Fruit fly (Drosophila melanogaster) whole organism, prepupa: ENCODE data around the gene CG3349.

Experiments used
- CG10631 ChIP-seq: fragments of 200-800 bp; sonication (Bioruptor generic); optimal IDR thresholded peaks from 2 replicates; lab custom pipeline; 2016; ENCODE audit warnings: missing biosample characterization, missing genetic modification characterization
- CG11294 ChIP-seq: fragments of 200-800 bp; sonication (Bioruptor generic); IDR thresholded peaks from 2 replicates; pipeline ENCODE4 v1.3.6; 2022; ENCODE audit warnings: missing biosample characterization, missing genetic modification characterization
- CG11762 ChIP-seq: fragments of 200-800 bp; sonication (Bioruptor generic); optimal IDR thresholded peaks from 3 replicates; lab custom pipeline; 2016; ENCODE audit warnings: missing biosample characterization, missing genetic modification characterization; ENCODE audit not compliant: insufficient read depth
- CG11902 ChIP-seq: fragments of 200-800 bp; sonication (Bioruptor generic); optimal IDR thresholded peaks from 3 replicates; lab custom pipeline; 2016; ENCODE audit warnings: missing biosample characterization, missing genetic modification characterization
- CG15336 ChIP-seq: fragments of 200-800 bp; sonication (Bioruptor generic); IDR thresholded peaks from 2 replicates; pipeline ENCODE4 v1.3.6; 2022; ENCODE audit warnings: missing biosample characterization, missing genetic modification characterization
- CG1621 ChIP-seq: fragments of 200-800 bp; sonication (Bioruptor generic); optimal IDR thresholded peaks from 3 replicates; lab custom pipeline; 2018; ENCODE audit warnings: missing biosample characterization, mild to moderate bottlenecking, missing genetic modification characterization
- CG16779 ChIP-seq: fragments of 200-800 bp; sonication (Bioruptor generic); optimal IDR thresholded peaks from 3 replicates; lab custom pipeline; 2017; ENCODE audit warnings: missing biosample characterization, mild to moderate bottlenecking, missing genetic modification characterization
- CG3032 ChIP-seq: fragments of 200-800 bp; optimal IDR thresholded peaks from 2 replicates; lab custom pipeline; 2019; ENCODE audit warnings: missing biosample characterization, mild to moderate bottlenecking, missing genetic modification characterization, moderate library complexity
- CG31627 ChIP-seq: fragments of 200-800 bp; sonication (Bioruptor generic); optimal IDR thresholded peaks from 3 replicates; lab custom pipeline; 2016; ENCODE audit warnings: missing biosample characterization, missing genetic modification characterization
- CG32006 ChIP-seq: fragments of 200-800 bp; sonication (Bioruptor generic); optimal IDR thresholded peaks from 3 replicates; lab custom pipeline; 2017; ENCODE audit warnings: missing biosample characterization, mild to moderate bottlenecking, missing genetic modification characterization
- CG34406 ChIP-seq: fragments of 200-800 bp; sonication (Bioruptor generic); optimal IDR thresholded peaks from 3 replicates; lab custom pipeline; 2016; ENCODE audit warnings: missing biosample characterization, missing genetic modification characterization
- CG3919 ChIP-seq: fragments of 200-800 bp; sonication (Bioruptor generic); optimal IDR thresholded peaks from 3 replicates; lab custom pipeline; 2016; ENCODE audit warnings: missing biosample characterization, missing genetic modification characterization
- CG4318 ChIP-seq: fragments of 200-800 bp; sonication (Bioruptor generic); optimal IDR thresholded peaks from 3 replicates; lab custom pipeline; 2017; ENCODE audit warnings: missing biosample characterization, mild to moderate bottlenecking, missing genetic modification characterization
- CG6163 ChIP-seq: fragments of 200-800 bp; sonication (Bioruptor generic); IDR thresholded peaks from 3 replicates; pipeline ENCODE4 v1.3.6; 2022; ENCODE audit warnings: missing biosample characterization, missing genetic modification characterization
- CG6276 ChIP-seq: fragments of 200-800 bp; sonication (Bioruptor generic); optimal IDR thresholded peaks from 2 replicates; lab custom pipeline; 2017; ENCODE audit warnings: missing biosample characterization, mild to moderate bottlenecking, missing genetic modification characterization
- CG6792 ChIP-seq: fragments of 200-800 bp; sonication (Bioruptor generic); optimal IDR thresholded peaks from 3 replicates; lab custom pipeline; 2016; ENCODE audit warnings: missing biosample characterization, missing genetic modification characterization
- CG7368 ChIP-seq: fragments of 200-800 bp; sonication (Bioruptor generic); optimal IDR thresholded peaks from 3 replicates; lab custom pipeline; 2016; ENCODE audit warnings: missing biosample characterization, missing genetic modification characterization
- CG8119 ChIP-seq: fragments of 200-800 bp; sonication (Bioruptor generic); IDR thresholded peaks from 3 replicates; pipeline ENCODE4 v1.3.6; 2022; ENCODE audit warnings: missing biosample characterization, missing genetic modification characterization
- CG8319 ChIP-seq: fragments of 200-800 bp; sonication (Bioruptor generic); optimal IDR thresholded peaks from 3 replicates; lab custom pipeline; 2016; ENCODE audit warnings: missing biosample characterization, missing genetic modification characterization
- CG8632 ChIP-seq: fragments of 200-800 bp; sonication (Bioruptor generic); optimal IDR thresholded peaks from 3 replicates; lab custom pipeline; 2016; ENCODE audit warnings: missing biosample characterization, missing genetic modification characterization
- CG9139 ChIP-seq: fragments of 200-800 bp; sonication (Bioruptor generic); optimal IDR thresholded peaks from 3 replicates; lab custom pipeline; 2017; ENCODE audit warnings: missing biosample characterization, mild to moderate bottlenecking, missing genetic modification characterization
- Eip75B ChIP-seq: fragments of 200-800 bp; sonication (Bioruptor generic); optimal IDR thresholded peaks from 3 replicates; lab custom pipeline; 2016; ENCODE audit warnings: missing biosample characterization, missing genetic modification characterization
- Eip78C ChIP-seq: fragments of 200-800 bp; sonication (Bioruptor generic); peaks from one replicate; lab custom pipeline; 2016; ENCODE audit warnings: missing biosample characterization, missing genetic modification characterization
- Eip93F ChIP-seq: fragments of 200-800 bp; sonication (Bioruptor generic); optimal IDR thresholded peaks from 2 replicates; lab custom pipeline; 2016; ENCODE audit warnings: missing biosample characterization, mild to moderate bottlenecking, missing genetic modification characterization
- Ets96B ChIP-seq: fragments of 200-800 bp; optimal IDR thresholded peaks from 2 replicates; lab custom pipeline; 2019; ENCODE audit warnings: missing biosample characterization, mild to moderate bottlenecking, missing genetic modification characterization, moderate library complexity
- Hr38 ChIP-seq: sonication (Bioruptor generic); optimal IDR thresholded peaks from 2 replicates; lab custom pipeline; 2016; ENCODE audit warnings: missing biosample characterization, missing genetic modification characterization
- Hr39 ChIP-seq: fragments of 200-800 bp; sonication (Bioruptor generic); optimal IDR thresholded peaks from 2 replicates; lab custom pipeline; 2016; ENCODE audit warnings: missing biosample characterization, missing genetic modification characterization
- Hr4 ChIP-seq: fragments of 200-800 bp; sonication (Bioruptor generic); optimal IDR thresholded peaks from 3 replicates; lab custom pipeline; 2016; ENCODE audit warnings: missing biosample characterization, missing genetic modification characterization
- Met ChIP-seq: fragments of 200-800 bp; sonication (Bioruptor generic); optimal IDR thresholded peaks from 3 replicates; lab custom pipeline; 2016; ENCODE audit warnings: missing biosample characterization, missing genetic modification characterization
- OdsH ChIP-seq: fragments of 200-800 bp; sonication (Bioruptor generic); optimal IDR thresholded peaks from 3 replicates; lab custom pipeline; 2016; ENCODE audit warnings: missing biosample characterization, missing genetic modification characterization
- Sox102F ChIP-seq: fragments of 200-800 bp; sonication (Bioruptor generic); optimal IDR thresholded peaks from 2 replicates; lab custom pipeline; 2016; ENCODE audit warnings: missing biosample characterization, mild to moderate bottlenecking, missing genetic modification characterization
- Sox14 ChIP-seq: fragments of 200-800 bp; sonication (Bioruptor generic); optimal IDR thresholded peaks from 3 replicates; lab custom pipeline; 2016; ENCODE audit warnings: missing biosample characterization, missing genetic modification characterization
- acj6 ChIP-seq: fragments of 200-800 bp; sonication (Bioruptor generic); optimal IDR thresholded peaks from 3 replicates; lab custom pipeline; 2016; ENCODE audit warnings: missing biosample characterization, missing genetic modification characterization
- cyc ChIP-seq: fragments of 200-800 bp; sonication (Bioruptor generic); optimal IDR thresholded peaks from 3 replicates; lab custom pipeline; 2016; ENCODE audit warnings: missing biosample characterization, missing genetic modification characterization
- dac ChIP-seq: fragments of 200-800 bp; sonication (Bioruptor generic); optimal IDR thresholded peaks from 2 replicates; lab custom pipeline; 2017; ENCODE audit warnings: missing biosample characterization, mild to moderate bottlenecking, missing genetic modification characterization
- dsx ChIP-seq: fragments of 200-800 bp; optimal IDR thresholded peaks from 3 replicates; lab custom pipeline; 2019; ENCODE audit warnings: missing biosample characterization, mild to moderate bottlenecking, missing genetic modification characterization, moderate library complexity; ENCODE audit not compliant: poor library complexity, severe bottlenecking
- eg ChIP-seq: fragments of 200-800 bp; sonication (Bioruptor generic); IDR thresholded peaks from 3 replicates; pipeline ENCODE4 v1.3.6; 2022; ENCODE audit warnings: missing biosample characterization, missing genetic modification characterization
- fd59A ChIP-seq: fragments of 200-800 bp; sonication (Bioruptor generic); optimal IDR thresholded peaks from 2 replicates; lab custom pipeline; 2017; ENCODE audit warnings: missing biosample characterization, mild to moderate bottlenecking, missing genetic modification characterization, missing genetic modification reagents
- fd85E ChIP-seq: fragments of 200-800 bp; sonication (Bioruptor generic); optimal IDR thresholded peaks from 3 replicates; lab custom pipeline; 2016; ENCODE audit warnings: missing biosample characterization, missing genetic modification characterization
- lz ChIP-seq: fragments of 200-800 bp; sonication (Bioruptor generic); optimal IDR thresholded peaks from 3 replicates; lab custom pipeline; 2016; ENCODE audit warnings: missing biosample characterization, missing genetic modification characterization
- salr ChIP-seq, 2 experiments: fragments of 200-800 bp; sonication (Bioruptor generic); optimal IDR thresholded peaks; 3 replicates each; lab custom pipeline; 2016 to 2018; ENCODE audit warnings: missing biosample characterization in 2 of 2, missing genetic modification characterization in 2 of 2, mild to moderate bottlenecking in 1 of 2
- spab ChIP-seq: fragments of 200-800 bp; sonication (Bioruptor generic); optimal IDR thresholded peaks from 2 replicates; lab custom pipeline; 2017; ENCODE audit warnings: missing biosample characterization, mild to moderate bottlenecking, missing genetic modification characterization, missing genetic modification reagents
- ss ChIP-seq, 2 experiments: fragments of 200-800 bp; sonication (Bioruptor generic); optimal IDR thresholded peaks; 2 replicates in 1 of 2; 3 replicates in 1 of 2; lab custom pipeline; 2017 to 2018; ENCODE audit warnings: mild to moderate bottlenecking in 2 of 2, missing biosample characterization in 2 of 2, missing genetic modification characterization in 2 of 2, moderate library complexity in 1 of 2
- svp ChIP-seq: fragments of 200-800 bp; sonication (Bioruptor generic); peaks from one replicate; lab custom pipeline; 2016; ENCODE audit warnings: missing biosample characterization, missing genetic modification characterization
- topi ChIP-seq: fragments of 200-800 bp; sonication (Bioruptor generic); optimal IDR thresholded peaks from 3 replicates; lab custom pipeline; 2016; ENCODE audit warnings: missing biosample characterization, missing genetic modification characterization
- vri ChIP-seq: fragments of 200-800 bp; sonication (Bioruptor generic); optimal IDR thresholded peaks from 3 replicates; lab custom pipeline; 2016; ENCODE audit warnings: missing biosample characterization, mild to moderate bottlenecking, missing genetic modification characterization

CG3349 gene

dm6 chr3L:15006825-15007224 is 27.4 kb downstream of the CG3349 start (continued):
- peak; percentile 77 for TF ChIP-seq Sox102F (GFP tag; lab: Kevin White, UChicago)
- TF ChIP-seq CG3919 (GFP tag; lab: Kevin White, UChicago), result peak; percentile 86
- TF ChIP-seq dac (GFP tag; lab: Kevin White, UChicago), result peak; percentile 69
- peak; percentile 55 for TF ChIP-seq CG16779 (tag; lab: Kevin White, UChicago)
- TF ChIP-seq acj6 (GFP tag; lab: Kevin White, UChicago), result peak; percentile 80
- TF ChIP-seq CG7368 (GFP tag; lab: Kevin White, UChicago), result peak; percentile 76
- TF ChIP-seq vri (GFP tag; lab: Kevin White, UChicago), result peak; percentile 12
- TF ChIP-seq CG9139 (GFP tag; lab: Kevin White, UChicago), result peak; percentile 12
- peak; percentile 56 for TF ChIP-seq spab (GFP tag; lab: Kevin White, UChicago)
- no peak for TF ChIP-seq Hr38 (GFP tag; lab: Kevin White, UChicago)
- TF ChIP-seq CG11294 (GFP tag; lab: Robert Waterston, UW), result peak; percentile 80
- peak; percentile 62 for TF ChIP-seq Hr39 (GFP tag; lab: Kevin White, UChicago)
- peak; percentile 77 for TF ChIP-seq CG11762 (GFP tag; lab: Kevin White, UChicago)
- TF ChIP-seq dsx, result peak; percentile 76
- peak; percentile 97 for TF ChIP-seq CG15336 (GFP tag; lab: Robert Waterston, UW)
- peak; percentile 68 for TF ChIP-seq Met (GFP tag; lab: Kevin White, UChicago)
- TF ChIP-seq OdsH (GFP tag; lab: Kevin White, UChicago), result peak; percentile 80

dm6 chr3L:15007271-15007948 is 28.0 kb downstream of the CG3349 start:
- no peak for TF ChIP-seq CG9139 (GFP tag; lab: Kevin White, UChicago)
- TF ChIP-seq cyc (GFP tag; lab: Kevin White, UChicago), result no peak
- peak; percentile 45 for TF ChIP-seq Ets96B (tag; lab: Kevin White, UChicago)
- peak; percentile 16 for TF ChIP-seq CG31627
- peak; percentile 8 for TF ChIP-seq dsx
- TF ChIP-seq CG8319 (GFP tag; lab: Kevin White, UChicago), result no peak
- TF ChIP-seq Met (GFP tag; lab: Kevin White, UChicago), result peak; percentile 42
- TF ChIP-seq ss (GFP tag; optimal IDR thresholded peaks at IDR 0.05; lab: Kevin White, UChicago), result peak in 1 of 2 experiments; percentile 16
- TF ChIP-seq CG10631 (GFP tag; lab: Kevin White, UChicago), result peak; percentile 15
- TF ChIP-seq CG6163 (GFP tag; lab: Robert Waterston, UW), result peak; percentile 56; the same call in 2 of the 3 replicates
- peak; percentile 20 for TF ChIP-seq Sox14
- TF ChIP-seq CG6792, result peak; percentile 8
- peak; percentile 31 for TF ChIP-seq Hr4 (GFP tag; lab: Kevin White, UChicago)
- peak; percentile 59 for TF ChIP-seq CG8119 (GFP tag; lab: Robert Waterston, UW)
- no peak for TF ChIP-seq CG3919 (GFP tag; lab: Kevin White, UChicago)
- peak; percentile 58 for TF ChIP-seq CG32006
- peak; percentile 7 for TF ChIP-seq spab (GFP tag; lab: Kevin White, UChicago)
- TF ChIP-seq fd59A (GFP tag; lab: Kevin White, UChicago), result peak; percentile 25
- TF ChIP-seq Eip75B (GFP tag; lab: Kevin White, UChicago), result peak; percentile 28
- TF ChIP-seq Eip78C (GFP tag; lab: Kevin White, UChicago), result peak; percentile 90
- TF ChIP-seq CG16779 (tag; lab: Kevin White, UChicago), result no peak
- TF ChIP-seq CG3032 (tag; lab: Kevin White, UChicago), result peak; percentile 21
- TF ChIP-seq CG11294 (GFP tag; lab: Robert Waterston, UW), result no peak
- TF ChIP-seq lz (GFP tag; lab: Kevin White, UChicago), result peak; percentile 18
- TF ChIP-seq CG6276 (GFP tag; lab: Kevin White, UChicago), result no peak
- no peak for TF ChIP-seq CG4318 (GFP tag; lab: Kevin White, UChicago)
- no peak for TF ChIP-seq Eip93F (GFP tag; lab: Kevin White, UChicago)
- TF ChIP-seq salr (GFP tag; optimal IDR thresholded peaks at IDR 0.05; lab: Kevin White, UChicago), result no peak
- TF ChIP-seq svp (GFP tag; lab: Kevin White, UChicago), result peak; percentile 69
- TF ChIP-seq CG15336 (GFP tag; lab: Robert Waterston, UW), result peak; percentile 55
- peak; percentile 22 for TF ChIP-seq CG34406
- no peak for TF ChIP-seq CG11902 (GFP tag; lab: Kevin White, UChicago)
- no peak for TF ChIP-seq topi (GFP tag; lab: Kevin White, UChicago)
- no peak for TF ChIP-seq dac (GFP tag; lab: Kevin White, UChicago)
- peak; percentile 7 for TF ChIP-seq CG8632 (GFP tag; lab: Kevin White, UChicago)
- peak; percentile 17 for TF ChIP-seq Sox102F (GFP tag; lab: Kevin White, UChicago)
- TF ChIP-seq eg (GFP tag; lab: Robert Waterston, UW), result 0 out of 3 replicates have a peak, but pooled peaks have one; percentile 30
- TF ChIP-seq fd85E (GFP tag; lab: Kevin White, UChicago), result no peak
- TF ChIP-seq CG1621 (tag; lab: Kevin White, UChicago), result no peak
- TF ChIP-seq Hr38 (GFP tag; lab: Kevin White, UChicago), result no peak
